Fruit fly (Drosophila melanogaster) whole organism, embryonic: ENCODE results near the gene Pex11c.

ENCODE experiments used
- Ada2b ChIP-seq: fragments of 200-800 bp; sonication (Bioruptor generic); IDR thresholded peaks from 2 replicates; pipeline ENCODE4 v1.3.6; 2022; ENCODE audit warnings: missing biosample characterization, missing genetic modification characterization
- CG10147 ChIP-seq: fragments of 200-800 bp; sonication (Bioruptor generic); optimal IDR thresholded peaks from 2 replicates; lab custom pipeline; 2019; ENCODE audit warnings: missing biosample characterization, mild to moderate bottlenecking, missing genetic modification characterization, moderate library complexity
- CG10462 ChIP-seq: fragments of 200-800 bp; sonication (Bioruptor generic); optimal IDR thresholded peaks from 2 replicates; lab custom pipeline; 2016; ENCODE audit warnings: missing biosample characterization, missing genetic modification characterization
- CG10565 ChIP-seq: fragments of 200-800 bp; sonication (Bioruptor generic); optimal IDR thresholded peaks from 3 replicates; lab custom pipeline; 2016; ENCODE audit warnings: missing biosample characterization, mild to moderate bottlenecking, missing genetic modification characterization
- CG10959 ChIP-seq: fragments of 200-800 bp; sonication (Bioruptor generic); IDR thresholded peaks from 2 replicates; pipeline ENCODE4 v1.3.6; 2022; ENCODE audit warnings: missing biosample characterization, missing genetic modification characterization
- CG11398 ChIP-seq: fragments of 200-800 bp; sonication (Bioruptor generic); optimal IDR thresholded peaks from 2 replicates; lab custom pipeline; 2016; ENCODE audit warnings: missing biosample characterization, missing genetic modification characterization
- CG12155 ChIP-seq: fragments of 200-800 bp; sonication (Bioruptor generic); optimal IDR thresholded peaks from 3 replicates; lab custom pipeline; 2016; ENCODE audit warnings: missing biosample characterization, missing genetic modification characterization
- CG13123 ChIP-seq: fragments of 200-800 bp; sonication (Bioruptor generic); optimal IDR thresholded peaks from 2 replicates; lab custom pipeline; 2016; ENCODE audit warnings: missing biosample characterization, missing genetic modification characterization
- CG14667 ChIP-seq: fragments of 200-800 bp; sonication (Bioruptor generic); IDR thresholded peaks from 2 replicates; pipeline ENCODE4 v1.3.6; 2022; ENCODE audit warnings: missing biosample characterization, missing genetic modification characterization
- CG15696 ChIP-seq: fragments of 200-800 bp; sonication (Bioruptor generic); optimal IDR thresholded peaks from 2 replicates; lab custom pipeline; 2019; ENCODE audit warnings: missing biosample characterization, mild to moderate bottlenecking, missing genetic modification characterization, moderate library complexity
- CG16815 ChIP-seq: fragments of 200-800 bp; sonication (Bioruptor generic); optimal IDR thresholded peaks from 3 replicates; lab custom pipeline; 2017; ENCODE audit warnings: missing biosample characterization, mild to moderate bottlenecking, missing genetic modification characterization
- CG1832 ChIP-seq: fragments of 200-800 bp; sonication (Bioruptor generic); optimal IDR thresholded peaks from 2 replicates; lab custom pipeline; 2017; ENCODE audit warnings: missing biosample characterization, mild to moderate bottlenecking, missing genetic modification characterization, inconsistent platforms
- CG31441 ChIP-seq: fragments of 200-800 bp; sonication (Bioruptor generic); IDR thresholded peaks from 2 replicates; pipeline ENCODE4 v1.3.6; 2022; ENCODE audit warnings: missing biosample characterization, missing genetic modification characterization
- CG32532 ChIP-seq: fragments of 200-800 bp; sonication (Bioruptor generic); IDR thresholded peaks from 2 replicates; pipeline ENCODE4 v1.3.6; 2022; ENCODE audit warnings: missing biosample characterization, missing genetic modification characterization
- CG4282 ChIP-seq: fragments of 200-800 bp; sonication (Bioruptor generic); optimal IDR thresholded peaks from 2 replicates; lab custom pipeline; 2016; ENCODE audit warnings: missing biosample characterization, missing genetic modification characterization
- CG4707 ChIP-seq: fragments of 200-800 bp; sonication (Bioruptor generic); optimal IDR thresholded peaks from 2 replicates; lab custom pipeline; 2018; ENCODE audit warnings: missing biosample characterization, mild to moderate bottlenecking, missing genetic modification characterization, moderate library complexity
- CG4820 ChIP-seq: fragments of 200-800 bp; sonication (Bioruptor generic); optimal IDR thresholded peaks from 3 replicates; lab custom pipeline; 2016; ENCODE audit warnings: missing biosample characterization, missing genetic modification characterization
- CG7786 ChIP-seq: fragments of 200-800 bp; sonication (Bioruptor generic); optimal IDR thresholded peaks from 2 replicates; lab custom pipeline; 2016; ENCODE audit warnings: missing biosample characterization, missing genetic modification characterization
- CG9609 ChIP-seq: fragments of 200-800 bp; sonication (Bioruptor generic); optimal IDR thresholded peaks from 3 replicates; lab custom pipeline; 2016; ENCODE audit warnings: missing biosample characterization, missing genetic modification characterization
- CG9817 ChIP-seq: fragments of 200-800 bp; sonication (Bioruptor generic); optimal IDR thresholded peaks from 2 replicates; lab custom pipeline; 2018; ENCODE audit warnings: missing biosample characterization, mild to moderate bottlenecking, missing genetic modification characterization, moderate library complexity
- CHES-1-like ChIP-seq: fragments of 200-800 bp; sonication (Bioruptor generic); optimal IDR thresholded peaks from 2 replicates; lab custom pipeline; 2016; ENCODE audit warnings: missing biosample characterization, missing genetic modification characterization
- Dad ChIP-seq: fragments of 200-800 bp; sonication (Bioruptor generic); optimal IDR thresholded peaks from 3 replicates; lab custom pipeline; 2016; ENCODE audit warnings: missing biosample characterization, missing genetic modification characterization
- Ets65A ChIP-seq: fragments of 200-800 bp; sonication (Bioruptor generic); peaks from one replicate; lab custom pipeline; 2016; ENCODE audit warnings: missing biosample characterization, missing genetic modification characterization
- Fer1 ChIP-seq: fragments of 200-800 bp; sonication (Bioruptor generic); optimal IDR thresholded peaks from 2 replicates; lab custom pipeline; 2017; ENCODE audit warnings: missing biosample characterization, mild to moderate bottlenecking, missing genetic modification characterization
- Gug ChIP-seq: fragments of 200-800 bp; sonication (Bioruptor generic); IDR thresholded peaks from 4 replicates; pipeline ENCODE4 v1.3.6; 2022; ENCODE audit warnings: missing biosample characterization, missing genetic modification characterization
- NC2α ChIP-seq: fragments of 200-800 bp; sonication (Bioruptor generic); optimal IDR thresholded peaks from 2 replicates; lab custom pipeline; 2016; ENCODE audit warnings: missing biosample characterization, missing genetic modification characterization
- NC2β ChIP-seq: fragments of 200-800 bp; sonication (Bioruptor generic); optimal IDR thresholded peaks from 2 replicates; lab custom pipeline; 2016; ENCODE audit warnings: missing biosample characterization, missing genetic modification characterization
- NFAT ChIP-seq: fragments of 200-800 bp; sonication (Bioruptor generic); IDR thresholded peaks from 2 replicates; pipeline ENCODE4 v1.3.6; 2022; ENCODE audit warnings: missing biosample characterization, missing genetic modification characterization
- Neu2 ChIP-seq: fragments of 200-800 bp; sonication (Bioruptor generic); optimal IDR thresholded peaks from 3 replicates; lab custom pipeline; 2016; ENCODE audit warnings: missing biosample characterization, missing genetic modification characterization, borderline replicate concordance
- Pdp1 ChIP-seq, 2 experiments: fragments of 200-800 bp; sonication (Bioruptor generic); optimal IDR thresholded peaks; 3 replicates each; lab custom pipeline; 2016; ENCODE audit warnings: missing biosample characterization in 2 of 2, missing genetic modification characterization in 2 of 2, mild to moderate bottlenecking in 1 of 2, moderate library complexity in 1 of 2
- Poxn ChIP-seq: fragments of 200-800 bp; sonication (Bioruptor generic); IDR thresholded peaks from 2 replicates; pipeline ENCODE4 v1.3.6; 2022; ENCODE audit warnings: missing biosample characterization, missing genetic modification characterization
- Trl ChIP-seq, 3 experiments: fragments of >200 bp in 2 of 3; fragments of 200-800 bp in 1 of 3; sonication (Bioruptor generic) in 1 of 3; optimal IDR thresholded peaks; 2 replicates in 1 of 3; 3 replicates in 2 of 3; lab custom pipeline; 2016 to 2017; ENCODE audit warnings: missing biosample characterization in 1 of 3, missing genetic modification characterization in 1 of 3
- ac ChIP-seq: fragments of 200-800 bp; sonication (Bioruptor generic); optimal IDR thresholded peaks from 3 replicates; lab custom pipeline; 2017; ENCODE audit warnings: missing biosample characterization, mild to moderate bottlenecking, missing genetic modification characterization
- al ChIP-seq: fragments of 200-800 bp; sonication (Bioruptor generic); IDR thresholded peaks from 2 replicates; pipeline ENCODE4 v1.3.6; 2022; ENCODE audit warnings: missing biosample characterization, missing genetic modification characterization
- ash1 ChIP-seq: fragments of 200-800 bp; sonication (Bioruptor generic); optimal IDR thresholded peaks from 2 replicates; lab custom pipeline; 2018; ENCODE audit warnings: missing biosample characterization, mild to moderate bottlenecking, missing genetic modification characterization
- cad ChIP-seq: fragments of >200 bp; optimal IDR thresholded peaks from 2 replicates; lab custom pipeline; 2017; ENCODE audit warnings: missing biosample characterization, missing genetic modification characterization
- dm ChIP-seq: fragments of 200-800 bp; sonication (Bioruptor generic); optimal IDR thresholded peaks from 3 replicates; lab custom pipeline; 2016; ENCODE audit warnings: missing biosample characterization, missing genetic modification characterization
- emc ChIP-seq: fragments of 200-800 bp; sonication (Bioruptor generic); optimal IDR thresholded peaks from 2 replicates; lab custom pipeline; 2016; ENCODE audit warnings: missing biosample characterization, missing genetic modification characterization
- eve ChIP-seq, 2 experiments: fragments of >200 bp; optimal IDR thresholded peaks; 2 replicates each; lab custom pipeline; 2017; ENCODE audit warnings: missing biosample characterization in 2 of 2, missing genetic modification characterization in 2 of 2
- ewg ChIP-seq: fragments of 200-800 bp; sonication (Bioruptor generic); optimal IDR thresholded peaks from 3 replicates; lab custom pipeline; 2017; ENCODE audit warnings: mild to moderate bottlenecking, missing biosample characterization, missing genetic modification reagents, missing genetic modification characterization
- eyg ChIP-seq: fragments of 200-800 bp; sonication (Bioruptor generic); optimal IDR thresholded peaks from 3 replicates; lab custom pipeline; 2016; ENCODE audit warnings: missing biosample characterization, missing genetic modification characterization
- grau ChIP-seq: fragments of 200-800 bp; optimal IDR thresholded peaks from 3 replicates; lab custom pipeline; 2019; ENCODE audit warnings: missing biosample characterization, mild to moderate bottlenecking, missing genetic modification characterization, moderate library complexity
- gsb-n ChIP-seq: fragments of 200-800 bp; sonication (Bioruptor generic); optimal IDR thresholded peaks from 3 replicates; lab custom pipeline; 2018; ENCODE audit warnings: missing biosample characterization, mild to moderate bottlenecking, missing genetic modification characterization
- lmd ChIP-seq: fragments of 200-800 bp; sonication (Bioruptor generic); IDR thresholded peaks from 2 replicates; pipeline ENCODE4 v1.3.6; 2022; ENCODE audit warnings: missing biosample characterization, missing genetic modification characterization
- odd ChIP-seq: fragments of 200-800 bp; sonication (Bioruptor generic); optimal IDR thresholded peaks from 2 replicates; lab custom pipeline; 2017; ENCODE audit warnings: missing biosample characterization, mild to moderate bottlenecking, missing genetic modification characterization
- pita ChIP-seq: fragments of 200-800 bp; sonication (Bioruptor generic); optimal IDR thresholded peaks from 2 replicates; lab custom pipeline; 2017; ENCODE audit warnings: missing biosample characterization, mild to moderate bottlenecking, missing genetic modification characterization
- pzg ChIP-seq: fragments of 200-800 bp; sonication (Bioruptor generic); optimal IDR thresholded peaks from 3 replicates; lab custom pipeline; 2018; ENCODE audit warnings: missing biosample characterization, mild to moderate bottlenecking, missing genetic modification characterization, moderate library complexity
- sc ChIP-seq, 3 experiments: fragments of >200 bp in 2 of 3; fragments of 200-800 bp in 1 of 3; sonication (Bioruptor generic) in 1 of 3; optimal IDR thresholded peaks; 2 replicates in 2 of 3; 3 replicates in 1 of 3; lab custom pipeline; 2017; ENCODE audit warnings: mild to moderate bottlenecking in 1 of 3, missing biosample characterization in 1 of 3, missing genetic modification characterization in 1 of 3, missing genetic modification reagents in 1 of 3
- slp2 ChIP-seq: fragments of 200-800 bp; sonication (Bioruptor generic); optimal IDR thresholded peaks from 2 replicates; lab custom pipeline; 2016; ENCODE audit warnings: missing biosample characterization, missing genetic modification characterization
- tio ChIP-seq: fragments of 200-800 bp; sonication (Bioruptor generic); optimal IDR thresholded peaks from 2 replicates; lab custom pipeline; 2017; ENCODE audit warnings: missing biosample characterization, missing genetic modification characterization, inconsistent platforms

The Pex11c gene

dm6 chr3R:23239934-23240632, 18.1 kb upstream of the Pex11c start:
- no peak for TF ChIP-seq CG10565 (GFP tag; lab: Kevin White, UChicago)
- TF ChIP-seq sc (optimal IDR thresholded peaks at IDR 0.05; lab: Kevin White, UChicago) = no peak
- TF ChIP-seq sc (GFP tag; optimal IDR thresholded peaks at IDR 0.05; lab: Kevin White, UChicago) = peak; percentile 9
- no peak for TF ChIP-seq CG15696 (tag; lab: Kevin White, UChicago)
- TF ChIP-seq CG7786 (GFP tag; lab: Kevin White, UChicago) = peak; percentile 24
- no peak for TF ChIP-seq CG16815 (GFP tag; lab: Kevin White, UChicago)
- TF ChIP-seq CG32532 (GFP tag; lab: Robert Waterston, UW) = peak; percentile 72
- peak; percentile 32 for TF ChIP-seq CG4820
- TF ChIP-seq CG14667 (GFP tag; lab: Robert Waterston, UW) = peak; percentile 34
- peak; percentile 88 for TF ChIP-seq Fer1 (GFP tag; lab: Kevin White, UChicago)
- TF ChIP-seq CG12155 (GFP tag; lab: Kevin White, UChicago) = no peak
- peak; percentile 78 for TF ChIP-seq CG10147 (GFP tag; lab: Kevin White, UChicago)
- TF ChIP-seq CG10462 (GFP tag; lab: Kevin White, UChicago) = no peak
- peak; percentile 97 for TF ChIP-seq ewg (GFP tag; lab: Kevin White, UChicago)
- peak; percentile 75 for TF ChIP-seq Ada2b
- no peak for TF ChIP-seq pzg (GFP tag; lab: Kevin White, UChicago)
- TF ChIP-seq Ets65A (GFP tag; lab: Kevin White, UChicago) = no peak
- no peak for TF ChIP-seq pita (GFP tag; lab: Kevin White, UChicago)
- no peak for TF ChIP-seq NFAT (GFP tag; lab: Robert Waterston, UW)
- TF ChIP-seq CG1832 = no peak
- TF ChIP-seq NC2α (GFP tag; lab: Kevin White, UChicago) = no peak
- TF ChIP-seq CG11398 (GFP tag; lab: Kevin White, UChicago) = peak; percentile 30
- TF ChIP-seq Trl (optimal IDR thresholded peaks at IDR 0.05; lab: Kevin White, UChicago) = peak; percentile 58 to 62
- TF ChIP-seq Trl (GFP tag; optimal IDR thresholded peaks at IDR 0.05; lab: Kevin White, UChicago) = peak; percentile 57
- peak in 1 of 2 experiments; percentile 37 for TF ChIP-seq eve (GFP tag; optimal IDR thresholded peaks at IDR 0.05; lab: Kevin White, UChicago)
- peak; percentile 48 for TF ChIP-seq CG9817
- TF ChIP-seq Gug (GFP tag; lab: Robert Waterston, UW) = peak; percentile 56; the same call in 3 of the 4 replicates
- TF ChIP-seq ac (GFP tag; lab: Kevin White, UChicago) = no peak
- peak; percentile 45 for TF ChIP-seq slp2 (GFP tag; lab: Kevin White, UChicago)
- no peak for TF ChIP-seq CG10959
- peak; percentile 35 for TF ChIP-seq emc
- TF ChIP-seq grau = no peak
- no peak for TF ChIP-seq ash1 (GFP tag; lab: Kevin White, UChicago)
- no peak for TF ChIP-seq tio (GFP tag; lab: Kevin White, UChicago)
- TF ChIP-seq al = 0 out of 2 replicates have a peak, but pooled peaks have one; percentile 11
- TF ChIP-seq odd (GFP tag; lab: Kevin White, UChicago) = no peak
- TF ChIP-seq gsb-n = peak; percentile 11
- no peak for TF ChIP-seq NC2β
- no peak for TF ChIP-seq CG13123 (GFP tag; lab: Kevin White, UChicago)
- TF ChIP-seq CHES-1-like (GFP tag; lab: Kevin White, UChicago) = peak; percentile 30
- peak; percentile 73 for TF ChIP-seq lmd (GFP tag; lab: Robert Waterston, UW)
- no peak for TF ChIP-seq CG4282 (GFP tag; lab: Kevin White, UChicago)
- no peak for TF ChIP-seq Neu2 (GFP tag; lab: Kevin White, UChicago)
- TF ChIP-seq Dad = peak; percentile 22
- no peak for TF ChIP-seq cad (GFP tag; lab: Kevin White, UChicago)
- no peak for TF ChIP-seq eyg (GFP tag; lab: Kevin White, UChicago)
- TF ChIP-seq CG31441 (GFP tag; lab: Robert Waterston, UW) = peak; percentile 76
- TF ChIP-seq Pdp1 (GFP tag; optimal IDR thresholded peaks at IDR 0.05; lab: Kevin White, UChicago) = peak in 1 of 2 experiments; percentile 65
- no peak for TF ChIP-seq CG4707 (GFP tag; lab: Kevin White, UChicago)
- no peak for TF ChIP-seq dm
- TF ChIP-seq Poxn (GFP tag; lab: Robert Waterston, UW) = no peak
- peak; percentile 26 for TF ChIP-seq CG9609 (GFP tag; lab: Kevin White, UChicago)
